Worm (Caenorhabditis elegans) whole organism, young adult: ENCODE data around the gene irk-1.
A peak's percentile ranks its signal among the peaks of the same experiment; 100 is the strongest.

Source experiments
- B0019.2 ChIP-seq: fragments of 200-800 bp; sonication (Bioruptor generic); conservative IDR thresholded peaks from 2 replicates; pipeline ENCODE4 v1.3.6; 2022; ENCODE audit warnings: missing genetic modification reagents, missing genetic modification characterization, missing compliant biosample characterization
- B0261.1 ChIP-seq: sonication (generic microtip); optimal IDR thresholded peaks from 2 replicates; lab custom pipeline; 2016; ENCODE audit warnings: mild to moderate bottlenecking, missing genetic modification characterization, moderate library complexity, missing compliant biosample characterization
- C17E4.6 ChIP-seq: fragments of 200-800 bp; sonication (Bioruptor generic); IDR thresholded peaks from 2 replicates; pipeline ENCODE4 v1.3.6; 2022; ENCODE audit warnings: missing genetic modification reagents, missing genetic modification characterization, missing compliant biosample characterization
- F23B12.7 ChIP-seq: sonication (generic microtip); optimal IDR thresholded peaks from 2 replicates; lab custom pipeline; 2017; ENCODE audit warnings: missing genetic modification characterization, mild to moderate bottlenecking, missing compliant biosample characterization, antibody characterized with exemption, moderate library complexity; ENCODE audit not compliant: insufficient read depth
- F37B4.10 ChIP-seq: fragments of 200-800 bp; sonication (Bioruptor generic); IDR thresholded peaks from 2 replicates; pipeline ENCODE4 v1.3.6; 2022; ENCODE audit warnings: missing genetic modification characterization, missing compliant biosample characterization
- F39B2.1 ChIP-seq: fragments of 200-800 bp; sonication (Bioruptor generic); IDR thresholded peaks from 2 replicates; pipeline ENCODE4 v1.3.6; 2022; ENCODE audit warnings: missing genetic modification reagents, missing genetic modification characterization, missing compliant biosample characterization
- T07F8.4 ChIP-seq: sonication (generic microtip); optimal IDR thresholded peaks from 2 replicates; lab custom pipeline; 2016; ENCODE audit warnings: mild to moderate bottlenecking, missing genetic modification characterization, moderate library complexity, missing compliant biosample characterization
- Y67H2A.10 ChIP-seq: fragments of 200-800 bp; sonication (Bioruptor generic); conservative IDR thresholded peaks from 2 replicates; pipeline ENCODE4 v1.3.6; 2022; ENCODE audit warnings: missing genetic modification reagents, missing genetic modification characterization, missing compliant biosample characterization
- Y95B8A.8 ChIP-seq: fragments of 200-800 bp; sonication (Bioruptor generic); IDR thresholded peaks from 2 replicates; pipeline ENCODE4 v1.3.6; 2022; ENCODE audit warnings: missing genetic modification reagents, missing genetic modification characterization, missing compliant biosample characterization
- akir-1 ChIP-seq: fragments of 200-800 bp; sonication (Bioruptor generic); optimal IDR thresholded peaks from 2 replicates; lab custom pipeline; 2018; ENCODE audit warnings: mild to moderate bottlenecking, missing genetic modification characterization, moderate library complexity, missing compliant biosample characterization
- ama-1 ChIP-seq, 3 experiments: fragments of 150-350 bp in 1 of 3; sonication (generic microtip) in 2 of 3; optimal IDR thresholded peaks; 2 replicates each; lab custom pipeline; 2014 to 2018; ENCODE audit warnings: missing biosample characterization in 2 of 3, missing genetic modification characterization in 2 of 3, missing genetic modification reagents in 2 of 3
- attf-5 ChIP-seq: fragments of 200-800 bp; sonication (Bioruptor generic); optimal IDR thresholded peaks from 2 replicates; lab custom pipeline; 2018; ENCODE audit warnings: mild to moderate bottlenecking, missing genetic modification characterization, missing compliant biosample characterization
- attf-6 ChIP-seq: fragments of 200-800 bp; sonication (Bioruptor generic); IDR thresholded peaks from 2 replicates; pipeline ENCODE4 v1.3.6; 2022; ENCODE audit warnings: missing genetic modification reagents, missing genetic modification characterization, missing compliant biosample characterization
- bed-1 ChIP-seq: fragments of 200-800 bp; sonication (Bioruptor generic); IDR thresholded peaks from 2 replicates; pipeline ENCODE4 v1.3.6; 2022; ENCODE audit warnings: missing genetic modification reagents, missing genetic modification characterization, missing compliant biosample characterization
- ccch-3 ChIP-seq: fragments of 200-800 bp; sonication (Bioruptor generic); optimal IDR thresholded peaks from 2 replicates; lab custom pipeline; 2018; ENCODE audit warnings: mild to moderate bottlenecking, missing genetic modification characterization, missing compliant biosample characterization
- cebp-1 ChIP-seq, 2 experiments: fragments of 200-800 bp in 1 of 2; sonication (Bioruptor generic) in 1 of 2; sonication (generic microtip) in 1 of 2; IDR thresholded peaks in 1 of 2; optimal IDR thresholded peaks in 1 of 2; 2 replicates each; pipeline versions ENCODE4 v1.3.6 to Lab custom; 2017 to 2022; ENCODE audit warnings: missing compliant biosample characterization in 2 of 2, missing genetic modification characterization in 2 of 2, mild to moderate bottlenecking in 1 of 2, missing genetic modification reagents in 1 of 2, moderate library complexity in 1 of 2
- cebp-2 ChIP-seq: fragments of 200-800 bp; sonication (Bioruptor generic); IDR thresholded peaks from 2 replicates; pipeline ENCODE4 v1.3.6; 2022; ENCODE audit warnings: missing genetic modification characterization, missing compliant biosample characterization
- ceh-40 ChIP-seq: fragments of 200-800 bp; sonication (Bioruptor generic); IDR thresholded peaks from 2 replicates; pipeline ENCODE4 v1.3.6; 2022; ENCODE audit warnings: missing genetic modification characterization, missing compliant biosample characterization
- die-1 ChIP-seq: sonication (generic microtip); optimal IDR thresholded peaks from 2 replicates; lab custom pipeline; 2016; ENCODE audit warnings: missing genotype, mild to moderate bottlenecking, missing genetic modification characterization, missing compliant biosample characterization
- dox-1 ChIP-seq: fragments of 200-800 bp; sonication (Bioruptor generic); IDR thresholded peaks from 2 replicates; pipeline ENCODE4 v1.3.6; 2022; ENCODE audit warnings: missing genetic modification reagents, missing genetic modification characterization, missing compliant biosample characterization
- dpl-1 ChIP-seq: fragments of 150-350 bp; optimal IDR thresholded peaks from 2 replicates; lab custom pipeline; 2014; ENCODE audit warnings: missing biosample characterization, missing genetic modification reagents, missing genetic modification characterization
- efl-1 ChIP-seq: fragments of 150-350 bp; optimal IDR thresholded peaks from 2 replicates; lab custom pipeline; 2014; ENCODE audit warnings: missing biosample characterization, missing genetic modification reagents, missing genetic modification characterization
- egl-18 ChIP-seq: fragments of 200-800 bp; sonication (Bioruptor generic); IDR thresholded peaks from 2 replicates; pipeline ENCODE4 v1.3.6; 2022; ENCODE audit warnings: missing genetic modification reagents, missing genetic modification characterization, missing compliant biosample characterization
- egl-44 ChIP-seq: fragments of 200-800 bp; sonication (Bioruptor generic); IDR thresholded peaks from 2 replicates; pipeline ENCODE4 v1.3.6; 2022; ENCODE audit warnings: missing genetic modification reagents, missing genetic modification characterization, missing compliant biosample characterization
- ets-4 ChIP-seq: fragments of 200-800 bp; sonication (Bioruptor generic); optimal IDR thresholded peaks from 2 replicates; lab custom pipeline; 2018; ENCODE audit warnings: mild to moderate bottlenecking, missing genetic modification characterization, missing compliant biosample characterization
- fkh-3 ChIP-seq: sonication (generic microtip); optimal IDR thresholded peaks from 2 replicates; lab custom pipeline; 2016; ENCODE audit warnings: mild to moderate bottlenecking, missing genetic modification characterization, missing compliant biosample characterization
- hlh-26 ChIP-seq: fragments of 200-800 bp; sonication (Bioruptor generic); conservative IDR thresholded peaks from 2 replicates; pipeline ENCODE4 v1.3.6; 2022; ENCODE audit warnings: missing genetic modification reagents, missing genetic modification characterization, missing compliant biosample characterization
- hmg-20 ChIP-seq: fragments of 200-800 bp; sonication (Bioruptor generic); IDR thresholded peaks from 2 replicates; pipeline ENCODE4 v1.3.6; 2022; ENCODE audit warnings: missing genetic modification reagents, missing genetic modification characterization, missing compliant biosample characterization
- hsf-1 ChIP-seq: fragments of 200-800 bp; sonication (Bioruptor generic); IDR thresholded peaks from 2 replicates; pipeline ENCODE4 v1.3.6; 2022; ENCODE audit warnings: missing genetic modification reagents, missing genetic modification characterization, missing compliant biosample characterization
- lag-1 ChIP-seq: fragments of 200-800 bp; sonication (Bioruptor generic); IDR thresholded peaks from 2 replicates; pipeline ENCODE4 v1.3.6; 2022; ENCODE audit warnings: missing genetic modification reagents, missing genetic modification characterization, missing compliant biosample characterization
- lsy-27 ChIP-seq: sonication (generic microtip); optimal IDR thresholded peaks from 2 replicates; lab custom pipeline; 2017; ENCODE audit warnings: missing genetic modification characterization, mild to moderate bottlenecking, missing compliant biosample characterization, antibody characterized with exemption, missing genotype, borderline replicate concordance; ENCODE audit not compliant: insufficient read depth
- madf-3 ChIP-seq: fragments of 200-800 bp; sonication (Bioruptor generic); IDR thresholded peaks from 2 replicates; pipeline ENCODE4 v1.3.6; 2022; ENCODE audit warnings: missing genetic modification reagents, missing genetic modification characterization, missing compliant biosample characterization
- mes-4 ChIP-seq: sonication (generic microtip); optimal IDR thresholded peaks from 2 replicates; lab custom pipeline; 2016; ENCODE audit warnings: missing genotype, missing genetic modification characterization, missing compliant biosample characterization
- nfya-1 ChIP-seq: sonication (generic microtip); optimal IDR thresholded peaks from 2 replicates; lab custom pipeline; 2017; ENCODE audit warnings: antibody characterized with exemption, missing compliant biosample characterization, missing genetic modification characterization, borderline replicate concordance; ENCODE audit not compliant: insufficient read depth
- nfyb-1 ChIP-seq: fragments of 200-800 bp; sonication (Bioruptor generic); IDR thresholded peaks from 2 replicates; pipeline ENCODE4 v1.3.6; 2022; ENCODE audit warnings: missing genetic modification reagents, missing genetic modification characterization, missing compliant biosample characterization
- rcor-1 ChIP-seq: fragments of 200-800 bp; sonication (Bioruptor generic); IDR thresholded peaks from 2 replicates; pipeline ENCODE4 v1.3.6; 2022; ENCODE audit warnings: missing genetic modification reagents, missing genetic modification characterization, missing compliant biosample characterization
- repo-1 ChIP-seq: sonication (generic microtip); optimal IDR thresholded peaks from 2 replicates; lab custom pipeline; 2017; ENCODE audit warnings: mild to moderate bottlenecking, missing genetic modification characterization, missing compliant biosample characterization
- rpc-1 ChIP-seq, 2 experiments: fragments of 150-350 bp in 1 of 2; sonication (generic microtip) in 1 of 2; optimal IDR thresholded peaks; 2 replicates each; lab custom pipeline; 2014 to 2018; ENCODE audit warnings: missing biosample characterization in 1 of 2, missing genetic modification characterization in 1 of 2, missing genetic modification reagents in 1 of 2, missing genotype in 1 of 2
- sdz-38 ChIP-seq: sonication (generic microtip); optimal IDR thresholded peaks from 2 replicates; lab custom pipeline; 2016; ENCODE audit warnings: missing genotype, missing genetic modification characterization, missing compliant biosample characterization
- snpc-1.3 ChIP-seq: sonication (generic microtip); optimal IDR thresholded peaks from 2 replicates; lab custom pipeline; 2017; ENCODE audit warnings: missing genetic modification characterization, mild to moderate bottlenecking, missing compliant biosample characterization, antibody characterized with exemption, moderate library complexity, missing genotype, missing genetic modification reagents; ENCODE audit not compliant: insufficient read depth
- snpc-4 ChIP-seq, 5 experiments: fragments of 150-350 bp in 1 of 5; sonication (generic microtip) in 4 of 5; optimal IDR thresholded peaks; 2 replicates each; lab custom pipeline; 2014 to 2018; ENCODE audit warnings: missing genetic modification characterization in 5 of 5, missing biosample characterization in 3 of 5, antibody characterized with exemption in 2 of 5, mild to moderate bottlenecking in 2 of 5, missing compliant biosample characterization in 2 of 5, missing genotype in 2 of 5, moderate library complexity in 2 of 5, missing genetic modification reagents in 1 of 5
- somi-1 ChIP-seq: fragments of 200-800 bp; sonication (Bioruptor generic); optimal IDR thresholded peaks from 2 replicates; lab custom pipeline; 2018; ENCODE audit warnings: mild to moderate bottlenecking, missing genetic modification characterization, missing compliant biosample characterization
- unc-130 ChIP-seq: sonication (generic microtip); optimal IDR thresholded peaks from 2 replicates; lab custom pipeline; 2016; ENCODE audit warnings: missing genetic modification reagents, missing genetic modification characterization, missing compliant biosample characterization
- unc-62 ChIP-seq: fragments of 150-350 bp; optimal IDR thresholded peaks from 2 replicates; lab custom pipeline; 2014; ENCODE audit warnings: missing biosample characterization, missing genetic modification reagents, missing genetic modification characterization
- ztf-25 ChIP-seq: fragments of 200-800 bp; sonication (Bioruptor generic); IDR thresholded peaks from 2 replicates; pipeline ENCODE4 v1.3.6; 2022; ENCODE audit warnings: missing genetic modification reagents, missing genetic modification characterization, missing compliant biosample characterization

Gene irk-1

DNA sequence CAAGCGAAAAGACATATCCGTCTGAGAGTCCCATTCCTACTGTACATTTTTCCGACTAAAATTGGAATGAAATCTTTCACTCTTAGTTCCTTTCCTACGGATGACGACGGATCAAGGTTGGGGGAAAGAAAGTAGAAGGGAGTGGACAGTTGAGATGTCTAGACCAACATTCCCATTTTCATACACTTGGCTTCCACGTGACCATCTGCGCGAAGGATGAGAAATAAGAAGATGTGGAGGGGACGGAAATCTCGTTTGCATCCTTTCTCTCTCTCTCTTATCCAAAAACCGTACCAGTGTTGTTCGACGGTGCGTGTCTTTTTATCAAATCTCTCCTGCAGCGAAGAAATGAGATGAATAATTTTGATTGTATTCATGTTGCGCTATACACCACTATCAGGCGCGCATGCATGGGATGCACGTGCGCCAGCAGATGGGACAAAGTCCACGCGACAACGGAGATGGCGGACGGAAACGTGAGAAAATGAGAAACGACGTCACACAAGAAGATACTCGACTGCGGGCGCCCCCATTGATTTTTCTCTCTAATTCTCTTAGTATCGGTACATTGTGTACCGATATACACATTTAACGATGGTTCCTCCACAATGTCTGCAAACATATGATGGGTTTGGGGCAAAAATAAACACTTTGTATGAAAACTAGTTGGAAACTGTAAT lies 40.4 kb downstream of the irk-1 start (continued):
- no peak for TF ChIP-seq ets-4 (GFP tag; lab: Kevin White, UChicago)
- TF ChIP-seq attf-5: peak; percentile 71
- no peak for TF ChIP-seq F37B4.10 (GFP tag; lab: Robert Waterston, UW)
- TF ChIP-seq T07F8.4: no peak
- no peak for TF ChIP-seq egl-18 (GFP tag; lab: Robert Waterston, UW)
- no peak for TF ChIP-seq ceh-40 (GFP tag; lab: Robert Waterston, UW)
- no peak for TF ChIP-seq efl-1
- TF ChIP-seq B0261.1 (tag; lab: Kevin White, UChicago): no peak
- no peak for TF ChIP-seq sdz-38
- TF ChIP-seq dpl-1: no peak
- TF ChIP-seq lag-1 (GFP tag; lab: Robert Waterston, UW): peak; percentile 17; the same call in 1 of the 2 replicates
- TF ChIP-seq ccch-3 (GFP tag; lab: Kevin White, UChicago): no peak
- TF ChIP-seq die-1: peak; percentile 78
- no peak for TF ChIP-seq unc-130 (GFP tag; lab: Kevin White, UChicago)
- TF ChIP-seq egl-44 (GFP tag; lab: Robert Waterston, UW): peak; percentile 64; the same call in 1 of the 2 replicates
- TF ChIP-seq madf-3 (GFP tag; lab: Robert Waterston, UW): no peak
- TF ChIP-seq somi-1: peak; percentile 98
- TF ChIP-seq Y67H2A.10 (GFP tag; lab: Robert Waterston, UW): no peak
- TF ChIP-seq bed-1 (GFP tag; lab: Robert Waterston, UW): no peak
- no peak for TF ChIP-seq B0019.2 (GFP tag; lab: Robert Waterston, UW)
- peak; percentile 74 for TF ChIP-seq repo-1
- 0 out of 2 replicates have a peak, but pooled peaks have one; percentile 45 for TF ChIP-seq hsf-1 (GFP tag; lab: Robert Waterston, UW)
- TF ChIP-seq cebp-2 (GFP tag; lab: Robert Waterston, UW): no peak
- TF ChIP-seq nfya-1 (tag; lab: Kevin White, UChicago): no peak
- TF ChIP-seq ama-1 (optimal IDR thresholded peaks at IDR 0.05; lab: Kevin White, UChicago): peak; percentile 11
- no peak for TF ChIP-seq ama-1 (GFP tag; optimal IDR thresholded peaks at IDR 0.05; lab: Kevin White, UChicago)
- no peak for TF ChIP-seq F39B2.1 (GFP tag; lab: Robert Waterston, UW)
- no peak for TF ChIP-seq attf-6 (GFP tag; lab: Robert Waterston, UW)
- TF ChIP-seq F23B12.7 (tag; lab: Kevin White, UChicago): no peak
- TF ChIP-seq C17E4.6 (GFP tag; lab: Robert Waterston, UW): 0 out of 2 replicates have a peak, but pooled peaks have one; percentile 23
- 0 out of 2 replicates have a peak, but pooled peaks have one; percentile 21 for TF ChIP-seq rcor-1 (GFP tag; lab: Robert Waterston, UW)
- no peak for TF ChIP-seq hmg-20 (GFP tag; lab: Robert Waterston, UW)
- TF ChIP-seq ztf-25: no peak
- peak; percentile 57 for TF ChIP-seq unc-62 (GFP tag; lab: Kevin White, UChicago)
- no peak for TF ChIP-seq lsy-27 (tag; lab: Kevin White, UChicago)
- 0 out of 2 replicates have a peak, but pooled peaks have one; percentile 36 for TF ChIP-seq Y95B8A.8 (GFP tag; lab: Robert Waterston, UW)
- peak; percentile 81 for TF ChIP-seq dox-1 (GFP tag; lab: Robert Waterston, UW)
- no peak for TF ChIP-seq snpc-4 (GFP tag; optimal IDR thresholded peaks at IDR 0.05; lab: Kevin White, UChicago)
- peak in 3 of 4 experiments; percentile 37 to 47 (median 38) for TF ChIP-seq snpc-4 (tag; optimal IDR thresholded peaks at IDR 0.05; lab: Kevin White, UChicago)
- no peak for TF ChIP-seq hlh-26 (GFP tag; lab: Robert Waterston, UW)
- TF ChIP-seq akir-1: no peak
- TF ChIP-seq snpc-1.3 (tag; lab: Kevin White, UChicago): no peak
- no peak for TF ChIP-seq mes-4 (tag; lab: Kevin White, UChicago)
- TF ChIP-seq rpc-1 (optimal IDR thresholded peaks at IDR 0.05; lab: Kevin White, UChicago): no peak
- TF ChIP-seq rpc-1 (tag; optimal IDR thresholded peaks at IDR 0.05; lab: Kevin White, UChicago): no peak
- TF ChIP-seq fkh-3 (tag; lab: Kevin White, UChicago): no peak
- TF ChIP-seq cebp-1 (GFP tag; IDR thresholded peaks at IDR 0.05; lab: Robert Waterston, UW): no peak
- peak; percentile 85 for TF ChIP-seq cebp-1 (tag; optimal IDR thresholded peaks at IDR 0.05; lab: Kevin White, UChicago)
- TF ChIP-seq nfyb-1 (GFP tag; lab: Robert Waterston, UW): peak; percentile 49; the same call in 1 of the 2 replicates
